Fruit fly (Drosophila melanogaster) whole organism, prepupa: Measurements from ENCODE around the gene CG15528.
A peak's percentile ranks its signal among the peaks of the same experiment; 100 is the strongest.

Experiments
- CG15336 ChIP-seq: fragments of 200-800 bp; sonication (Bioruptor generic); IDR thresholded peaks from 2 replicates; pipeline ENCODE4 v1.3.6; 2022; ENCODE audit warnings: missing biosample characterization, missing genetic modification characterization
- CG31627 ChIP-seq: fragments of 200-800 bp; sonication (Bioruptor generic); optimal IDR thresholded peaks from 3 replicates; lab custom pipeline; 2016; ENCODE audit warnings: missing biosample characterization, missing genetic modification characterization
- CG34406 ChIP-seq: fragments of 200-800 bp; sonication (Bioruptor generic); optimal IDR thresholded peaks from 3 replicates; lab custom pipeline; 2016; ENCODE audit warnings: missing biosample characterization, missing genetic modification characterization
- CG6854 ChIP-seq: fragments of 200-800 bp; sonication (Bioruptor generic); optimal IDR thresholded peaks from 2 replicates; lab custom pipeline; 2017; ENCODE audit warnings: missing biosample characterization, mild to moderate bottlenecking, missing genetic modification characterization
- CG8119 ChIP-seq: fragments of 200-800 bp; sonication (Bioruptor generic); IDR thresholded peaks from 3 replicates; pipeline ENCODE4 v1.3.6; 2022; ENCODE audit warnings: missing biosample characterization, missing genetic modification characterization
- Gug ChIP-seq: fragments of 200-800 bp; sonication (Bioruptor generic); IDR thresholded peaks from 2 replicates; pipeline ENCODE4 v1.3.6; 2022; ENCODE audit warnings: missing biosample characterization, missing genetic modification characterization
- OdsH ChIP-seq: fragments of 200-800 bp; sonication (Bioruptor generic); optimal IDR thresholded peaks from 3 replicates; lab custom pipeline; 2016; ENCODE audit warnings: missing biosample characterization, missing genetic modification characterization
- Sox102F ChIP-seq: fragments of 200-800 bp; sonication (Bioruptor generic); optimal IDR thresholded peaks from 2 replicates; lab custom pipeline; 2016; ENCODE audit warnings: missing biosample characterization, mild to moderate bottlenecking, missing genetic modification characterization
- acj6 ChIP-seq: fragments of 200-800 bp; sonication (Bioruptor generic); optimal IDR thresholded peaks from 3 replicates; lab custom pipeline; 2016; ENCODE audit warnings: missing biosample characterization, missing genetic modification characterization
- esn ChIP-seq: fragments of 200-800 bp; sonication (Bioruptor generic); optimal IDR thresholded peaks from 2 replicates; lab custom pipeline; 2016; ENCODE audit warnings: missing biosample characterization, mild to moderate bottlenecking, missing genetic modification characterization, moderate library complexity
- fd85E ChIP-seq: fragments of 200-800 bp; sonication (Bioruptor generic); optimal IDR thresholded peaks from 3 replicates; lab custom pipeline; 2016; ENCODE audit warnings: missing biosample characterization, missing genetic modification characterization
- topi ChIP-seq: fragments of 200-800 bp; sonication (Bioruptor generic); optimal IDR thresholded peaks from 3 replicates; lab custom pipeline; 2016; ENCODE audit warnings: missing biosample characterization, missing genetic modification characterization
- vri ChIP-seq: fragments of 200-800 bp; sonication (Bioruptor generic); optimal IDR thresholded peaks from 3 replicates; lab custom pipeline; 2016; ENCODE audit warnings: missing biosample characterization, mild to moderate bottlenecking, missing genetic modification characterization

DNA sequence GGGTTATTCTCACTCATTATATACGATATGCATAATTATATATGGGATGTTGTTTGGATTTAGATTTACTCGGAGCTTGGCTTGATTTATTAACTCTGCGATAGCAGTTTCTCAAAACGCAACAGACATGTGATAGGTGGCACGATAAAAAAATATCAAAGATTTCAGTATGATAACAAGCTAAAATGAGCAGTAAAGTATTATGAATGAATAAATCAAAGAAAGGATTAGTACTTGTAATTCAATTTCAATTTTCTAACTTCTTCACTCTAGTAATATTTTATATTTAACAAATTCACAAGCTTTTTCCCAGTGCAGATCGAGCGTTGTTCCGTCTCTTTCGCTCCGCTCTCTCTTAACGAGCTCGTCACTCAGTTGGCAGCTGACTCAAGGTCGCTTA lies 32.2 kb upstream of the CG15528 start:
- no peak for TF ChIP-seq CG15336 (GFP tag; lab: Robert Waterston, UW)
- no peak for TF ChIP-seq CG6854 (GFP tag; lab: Kevin White, UChicago)
- TF ChIP-seq topi (GFP tag; lab: Kevin White, UChicago): peak; percentile 6
- no peak for TF ChIP-seq CG34406
- peak; percentile 26 for TF ChIP-seq esn
- no peak for TF ChIP-seq CG8119 (GFP tag; lab: Robert Waterston, UW)
- peak; percentile 4 for TF ChIP-seq CG31627
- TF ChIP-seq OdsH (GFP tag; lab: Kevin White, UChicago): no peak
- no peak for TF ChIP-seq vri
- no peak for TF ChIP-seq fd85E (GFP tag; lab: Kevin White, UChicago)
- TF ChIP-seq Sox102F (GFP tag; lab: Kevin White, UChicago): no peak
- no peak for TF ChIP-seq acj6 (GFP tag; lab: Kevin White, UChicago)
- TF ChIP-seq Gug (GFP tag; lab: Robert Waterston, UW): no peak
